Worm (Caenorhabditis elegans) whole organism, L4 larva: Measurements from ENCODE around the gene ugt-4.

Experiments used
- aha-1 ChIP-seq: fragments of 150-350 bp; peaks from one replicate; lab custom pipeline; 2014; ENCODE audit warnings: missing biosample characterization, missing genetic modification characterization
- lin-13 ChIP-seq: fragments of 150-350 bp; optimal IDR thresholded peaks from 2 replicates; lab custom pipeline; 2014; ENCODE audit warnings: missing biosample characterization, missing genetic modification reagents, missing genetic modification characterization
- lsy-2 ChIP-seq, 2 experiments: fragments of 150-350 bp in 1 of 2; sonication (generic microtip) in 1 of 2; optimal IDR thresholded peaks; 2 replicates each; lab custom pipeline; 2014 to 2017; ENCODE audit warnings: missing biosample characterization in 2 of 2, missing genetic modification characterization in 2 of 2
- nhr-11 ChIP-seq: fragments of 150-350 bp; optimal IDR thresholded peaks from 2 replicates; lab custom pipeline; 2014; ENCODE audit warnings: missing biosample characterization, missing genetic modification characterization
- snpc-1.2 ChIP-seq: fragments of 200-800 bp; sonication (Bioruptor generic); IDR thresholded peaks from 2 replicates; pipeline ENCODE4 v1.3.6; 2022; ENCODE audit warnings: missing genetic modification reagents, missing genetic modification characterization, missing compliant biosample characterization
- snpc-4 ChIP-seq: fragments of 150-350 bp; optimal IDR thresholded peaks from 2 replicates; lab custom pipeline; 2014; ENCODE audit warnings: missing biosample characterization, missing genetic modification characterization
- unc-39 ChIP-seq: sonication (generic microtip); optimal IDR thresholded peaks from 2 replicates; lab custom pipeline; 2017; ENCODE audit warnings: missing biosample characterization, missing genetic modification characterization

ce11 chrV:12792752-12793151 lies 2.4 kb downstream of the ugt-4 start, which contains the start of gene ugt-5:
- TF ChIP-seq snpc-1.2 (GFP tag; lab: Robert Waterston, UW) (no peak), lin-13 (GFP tag; lab: Kevin White, UChicago) (no peak), lsy-2 (tag; optimal IDR thresholded peaks at IDR 0.05; lab: Kevin White, UChicago) (no peak), snpc-4 (tag; lab: Kevin White, UChicago) (no peak), nhr-11 (tag; lab: Kevin White, UChicago) (no peak), aha-1 (tag; lab: Kevin White, UChicago) (no peak), unc-39 (tag; lab: Kevin White, UChicago) (no peak)
